Worm (Caenorhabditis elegans): ENCODE results near the gene dsl-6.

DNA sequence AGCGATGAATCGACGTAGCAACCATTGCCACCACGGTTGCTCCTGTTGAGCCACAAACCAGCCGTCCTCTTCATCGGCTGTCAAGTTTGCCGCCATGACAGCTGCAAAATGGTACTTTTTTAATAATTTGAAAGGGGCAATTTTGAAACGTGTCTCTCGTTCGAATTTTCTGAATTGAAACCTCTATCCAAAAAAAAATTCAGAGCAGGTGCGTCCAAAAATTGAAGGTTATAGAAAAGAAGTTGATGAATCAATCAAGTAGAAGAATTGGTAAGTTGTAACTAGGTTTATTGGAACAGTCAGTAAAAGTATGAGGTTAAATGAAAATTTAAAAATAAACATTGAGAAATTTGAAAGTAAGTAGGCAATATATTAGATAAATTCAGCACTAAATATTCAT is 36.7 kb downstream of the dsl-6 start, which contains the start of gene T01G1.4:
- TF ChIP-seq F55B11.4 (tag; optimal IDR thresholded peaks at IDR 0.05; ENCODE audit: borderline replicate concordance, insufficient read depth) (no peak), nhr-90 (tag; optimal IDR thresholded peaks at IDR 0.05) (no peak), ceh-100 (GFP tag; IDR thresholded peaks at IDR 0.05) (no peak), pha-4 (tag; optimal IDR thresholded peaks at IDR 0.05) (no peak), D2030.7 (GFP tag; IDR thresholded peaks at IDR 0.05) (no peak), F22D6.2 (tag; optimal IDR thresholded peaks at IDR 0.05) (no peak), F49E8.2 (tag; optimal IDR thresholded peaks at IDR 0.05; ENCODE audit: insufficient read depth) (no peak), dpff-1 (tag; optimal IDR thresholded peaks at IDR 0.05) (no peak), snpc-1.1 (tag; optimal IDR thresholded peaks at IDR 0.05; ENCODE audit: insufficient read depth) (no peak)
